Fruit fly (Drosophila melanogaster): ENCODE results near the gene CG10375.
A peak's percentile ranks its signal among the peaks of the same experiment; 100 is the strongest.

The CG10375 gene

DNA sequence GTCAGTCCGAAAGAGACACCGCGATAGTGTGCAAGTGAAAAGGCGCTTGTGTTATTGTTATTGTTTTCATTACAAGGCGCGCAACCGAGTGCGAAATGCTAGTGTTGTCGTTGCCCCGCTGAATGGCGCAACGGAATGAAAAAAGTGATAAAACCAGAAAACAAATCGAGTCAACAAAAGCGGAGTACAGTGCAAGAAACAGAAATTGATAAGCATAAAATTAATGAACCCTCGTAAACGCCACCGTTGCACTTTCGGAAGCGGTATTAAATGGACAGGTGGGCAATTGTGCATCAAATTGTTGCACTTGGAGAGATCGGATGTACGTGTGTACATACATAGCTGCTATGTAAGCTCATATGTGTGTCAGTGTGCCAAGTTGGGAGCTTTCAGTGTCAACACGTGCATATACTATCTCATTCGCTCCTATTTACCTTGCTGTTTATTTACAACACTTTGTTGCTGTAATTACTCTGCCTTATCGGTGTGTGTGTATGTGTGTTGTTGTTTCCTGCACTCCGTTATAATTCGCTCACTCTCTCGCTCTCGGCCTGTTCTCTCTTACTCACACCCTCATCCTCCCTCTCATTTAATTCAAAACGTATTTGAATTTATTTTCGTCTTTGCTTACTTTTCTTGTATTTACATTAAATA lies 44.0 kb upstream of the CG10375 start:
- peak; percentile 40 for TF ChIP-seq CG8301 (tag; optimal IDR thresholded peaks at IDR 0.05)
- peak; percentile 60 for TF ChIP-seq Ets98B (GFP tag; IDR thresholded peaks at IDR 0.05)
- TF ChIP-seq CG13204 (GFP tag; optimal IDR thresholded peaks at IDR 0.05) = no peak
- TF ChIP-seq gl (tag; optimal IDR thresholded peaks at IDR 0.05) = peak; percentile 79
- peak; percentile 42 for TF ChIP-seq CG8159 (tag; optimal IDR thresholded peaks at IDR 0.05)
- peak; percentile 23 for TF ChIP-seq CG15710 (tag; optimal IDR thresholded peaks at IDR 0.05)
- TF ChIP-seq Pif1A (GFP tag; optimal IDR thresholded peaks at IDR 0.05) = no peak
- TF ChIP-seq D1 (tag; optimal IDR thresholded peaks at IDR 0.05) = no peak
- TF ChIP-seq CG4496 (GFP tag; IDR thresholded peaks at IDR 0.05) = peak; percentile 55; the same call in 1 of the 3 replicates
- TF ChIP-seq rn (GFP tag; IDR thresholded peaks at IDR 0.05) = no peak
- peak; percentile 68 for TF ChIP-seq CG32121 (GFP tag; IDR thresholded peaks at IDR 0.05)
- TF ChIP-seq CG9948 (tag; optimal IDR thresholded peaks at IDR 0.05) = no peak
- peak; percentile 73 for TF ChIP-seq EcR (GFP tag; optimal IDR thresholded peaks at IDR 0.05)
- TF ChIP-seq CG34367 (tag; optimal IDR thresholded peaks at IDR 0.05) = peak; percentile 41
- TF ChIP-seq CG12605 (GFP tag; IDR thresholded peaks at IDR 0.05) = no peak; the same call in 1 of the 2 replicates
- peak; percentile 29 for TF ChIP-seq Pif1B (GFP tag; optimal IDR thresholded peaks at IDR 0.05)
- TF ChIP-seq Snoo (tag; optimal IDR thresholded peaks at IDR 0.05) = no peak
- TF ChIP-seq CG10348 (GFP tag; IDR thresholded peaks at IDR 0.05) = no peak
- peak; percentile 56 for TF ChIP-seq fd96Ca (GFP tag; IDR thresholded peaks at IDR 0.05)
- TF ChIP-seq CG14655 (GFP tag; optimal IDR thresholded peaks at IDR 0.05) = peak; percentile 40
- TF ChIP-seq CG17806 (tag; optimal IDR thresholded peaks at IDR 0.05) = peak; percentile 36

DNA sequence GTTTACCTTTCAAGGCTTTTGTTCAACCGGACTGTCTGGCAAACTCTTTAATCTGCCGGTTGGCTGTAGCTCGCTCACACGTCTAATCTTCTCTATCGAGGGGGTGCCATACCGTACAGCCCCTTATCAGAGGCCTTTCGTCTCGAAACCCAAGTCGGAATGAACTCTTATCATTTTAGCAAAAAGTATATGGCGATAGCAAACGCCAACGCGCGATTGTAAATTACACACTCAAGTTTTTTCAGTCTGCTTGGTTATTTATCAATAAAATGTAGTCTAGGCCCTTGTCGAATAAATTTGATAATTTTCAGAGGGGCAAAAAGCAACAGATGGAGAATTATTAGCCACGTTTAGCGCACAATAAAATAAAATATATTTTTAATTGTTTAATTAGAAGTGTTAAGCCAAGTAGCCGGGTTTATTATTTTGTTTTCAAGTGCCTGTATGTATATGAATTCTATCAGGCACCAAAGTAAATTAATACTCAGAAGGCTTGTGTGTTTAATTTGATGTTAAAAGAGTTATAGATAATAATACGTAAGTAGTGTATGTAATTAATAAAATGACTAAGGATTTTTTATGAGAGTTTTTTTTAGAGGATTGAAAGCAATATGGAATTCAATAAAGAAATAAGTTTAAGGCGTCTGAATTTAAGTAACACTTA lies 42.5 kb upstream of the CG10375 start:
- TF ChIP-seq D1 (tag; optimal IDR thresholded peaks at IDR 0.05) (no peak), EcR (GFP tag; optimal IDR thresholded peaks at IDR 0.05) (peak; percentile 61)

DNA sequence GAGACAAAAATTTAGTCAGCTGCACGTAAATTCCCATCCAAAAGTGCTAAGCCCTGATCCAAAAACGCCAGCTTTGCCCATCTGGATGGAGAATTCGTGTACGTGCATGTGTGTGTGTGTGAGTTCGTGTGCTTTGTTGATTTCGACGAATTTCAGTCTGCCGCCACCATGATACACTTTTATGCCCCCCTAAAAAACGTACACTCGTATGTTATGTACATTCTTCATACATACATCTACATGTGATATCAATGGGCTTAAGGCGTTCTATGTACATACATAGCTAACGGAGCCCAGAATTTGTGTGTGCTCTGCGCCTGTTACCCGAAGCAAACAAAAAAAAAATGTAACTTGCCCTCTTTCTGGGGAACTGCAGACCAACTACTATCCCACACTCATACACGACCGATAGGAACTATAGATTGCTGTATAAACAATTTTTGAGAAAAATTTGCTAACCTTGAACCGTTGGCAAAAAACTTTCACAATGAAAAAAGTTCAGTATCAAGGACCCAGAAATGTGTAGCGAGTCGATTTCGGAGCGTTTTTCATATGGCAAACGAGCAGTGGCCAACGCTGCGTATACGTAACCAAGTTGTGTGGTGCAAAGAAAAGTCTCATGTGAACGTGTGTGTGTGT lies 41.7 kb upstream of the CG10375 start:
- TF ChIP-seq CG9948 (tag; optimal IDR thresholded peaks at IDR 0.05) = no peak
- no peak for TF ChIP-seq CG13204 (GFP tag; optimal IDR thresholded peaks at IDR 0.05)
- TF ChIP-seq D1 (tag; optimal IDR thresholded peaks at IDR 0.05) = no peak
- TF ChIP-seq Snoo (tag; optimal IDR thresholded peaks at IDR 0.05) = no peak
- TF ChIP-seq CG4496 (GFP tag; IDR thresholded peaks at IDR 0.05) = no peak
- TF ChIP-seq rn (GFP tag; IDR thresholded peaks at IDR 0.05) = no peak

DNA sequence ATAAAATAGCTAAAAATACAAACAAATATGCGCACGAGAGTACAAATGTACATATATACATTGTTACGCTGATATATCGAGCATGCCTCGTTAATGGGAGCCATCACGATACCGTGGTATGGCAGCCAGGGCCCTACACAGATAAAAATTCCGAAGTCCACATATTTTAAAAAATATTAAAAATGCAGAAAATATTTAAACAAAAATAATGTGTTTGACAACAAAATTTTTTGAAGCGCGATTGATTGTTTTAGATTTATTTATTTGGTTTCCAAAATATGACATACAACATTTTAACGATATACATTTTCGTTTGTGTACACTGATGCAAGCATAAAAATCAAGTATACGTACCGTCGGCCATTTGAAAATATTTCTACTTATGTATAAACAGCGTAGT lies 40.8 kb upstream of the CG10375 start:
- TF ChIP-seq CG8159 (tag; optimal IDR thresholded peaks at IDR 0.05) (peak; percentile 69), CG34367 (tag; optimal IDR thresholded peaks at IDR 0.05) (peak; percentile 27), D1 (tag; optimal IDR thresholded peaks at IDR 0.05) (no peak), fd96Ca (GFP tag; IDR thresholded peaks at IDR 0.05) (0 out of 3 replicates have a peak, but pooled peaks have one; percentile 50), Pif1A (GFP tag; optimal IDR thresholded peaks at IDR 0.05) (peak; percentile 63), CG8301 (tag; optimal IDR thresholded peaks at IDR 0.05) (peak; percentile 70), CG15710 (tag; optimal IDR thresholded peaks at IDR 0.05) (peak; percentile 60), CG12605 (GFP tag; IDR thresholded peaks at IDR 0.05) (peak; percentile 67), CG10348 (GFP tag; IDR thresholded peaks at IDR 0.05) (no peak), CG4496 (GFP tag; IDR thresholded peaks at IDR 0.05) (peak; percentile 83), CG14655 (GFP tag; optimal IDR thresholded peaks at IDR 0.05) (peak; percentile 67), CG32121 (GFP tag; IDR thresholded peaks at IDR 0.05) (peak; percentile 84), EcR (GFP tag; optimal IDR thresholded peaks at IDR 0.05) (no peak), CG9948 (tag; optimal IDR thresholded peaks at IDR 0.05) (peak; percentile 63), Snoo (tag; optimal IDR thresholded peaks at IDR 0.05) (peak; percentile 40), CG13204 (GFP tag; optimal IDR thresholded peaks at IDR 0.05) (no peak), Pif1B (GFP tag; optimal IDR thresholded peaks at IDR 0.05) (peak; percentile 45), CG17806 (tag; optimal IDR thresholded peaks at IDR 0.05) (peak; percentile 34), rn (GFP tag; IDR thresholded peaks at IDR 0.05) (peak; percentile 33; the same call in 1 of the 2 replicates), Ets98B (GFP tag; IDR thresholded peaks at IDR 0.05) (peak; percentile 75), gl (tag; optimal IDR thresholded peaks at IDR 0.05) (no peak)

DNA sequence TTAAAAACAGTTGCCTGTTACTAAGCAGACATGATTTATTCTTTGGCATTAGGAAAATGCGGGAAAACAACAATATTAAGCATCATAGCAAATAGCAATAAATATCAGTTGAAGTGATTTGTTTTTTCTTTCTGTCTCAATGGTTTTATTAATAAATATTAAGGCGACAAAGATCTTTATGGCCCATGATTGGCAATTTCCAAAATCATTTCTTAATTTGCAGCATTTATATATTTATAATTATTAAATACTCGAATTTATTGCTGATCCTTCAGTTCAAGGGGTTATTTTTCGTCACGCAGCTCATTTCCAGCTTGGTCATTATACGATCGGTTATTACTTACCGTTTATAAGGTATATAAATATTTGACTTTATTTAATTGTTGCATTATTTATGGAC lies 39.9 kb upstream of the CG10375 start:
- TF ChIP-seq CG9948 (tag; optimal IDR thresholded peaks at IDR 0.05) (no peak), Snoo (tag; optimal IDR thresholded peaks at IDR 0.05) (no peak), CG14655 (GFP tag; optimal IDR thresholded peaks at IDR 0.05) (no peak), CG8159 (tag; optimal IDR thresholded peaks at IDR 0.05) (no peak), CG4496 (GFP tag; IDR thresholded peaks at IDR 0.05) (no peak), D1 (tag; optimal IDR thresholded peaks at IDR 0.05) (no peak), gl (tag; optimal IDR thresholded peaks at IDR 0.05) (no peak)

DNA sequence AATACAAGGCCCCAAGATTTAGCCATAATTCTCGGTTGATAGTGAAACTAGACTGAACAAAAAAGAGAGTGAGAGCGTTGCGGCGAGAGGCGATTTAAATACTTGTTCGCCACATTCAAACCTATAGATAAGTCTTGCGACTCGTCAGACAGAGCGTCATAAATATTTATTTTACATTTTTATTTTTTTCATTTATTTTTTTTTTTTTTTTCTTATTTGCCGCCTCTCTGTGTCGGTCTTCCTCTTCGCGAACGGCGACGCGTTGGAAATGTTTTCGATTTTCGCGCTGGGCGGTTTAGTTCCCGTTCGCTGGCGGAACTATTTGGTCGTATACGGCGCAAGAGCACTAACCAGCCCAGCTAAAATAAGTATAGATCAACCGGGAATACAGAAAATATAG lies 39.4 kb upstream of the CG10375 start:
- TF ChIP-seq CG14655 (GFP tag; optimal IDR thresholded peaks at IDR 0.05) (peak; percentile 23), CG8159 (tag; optimal IDR thresholded peaks at IDR 0.05) (peak; percentile 49), Pif1B (GFP tag; optimal IDR thresholded peaks at IDR 0.05) (peak; percentile 44), CG13204 (GFP tag; optimal IDR thresholded peaks at IDR 0.05) (peak; percentile 62), CG34367 (tag; optimal IDR thresholded peaks at IDR 0.05) (no peak), CG4496 (GFP tag; IDR thresholded peaks at IDR 0.05) (peak; percentile 76; the same call in 2 of the 3 replicates), CG15710 (tag; optimal IDR thresholded peaks at IDR 0.05) (peak; percentile 52), Ets98B (GFP tag; IDR thresholded peaks at IDR 0.05) (peak; percentile 71; the same call in 1 of the 2 replicates), EcR (GFP tag; optimal IDR thresholded peaks at IDR 0.05) (no peak), Pif1A (GFP tag; optimal IDR thresholded peaks at IDR 0.05) (peak; percentile 57), D1 (tag; optimal IDR thresholded peaks at IDR 0.05) (no peak), rn (GFP tag; IDR thresholded peaks at IDR 0.05) (no peak), CG10348 (GFP tag; IDR thresholded peaks at IDR 0.05) (no peak), CG12605 (GFP tag; IDR thresholded peaks at IDR 0.05) (peak; percentile 85), CG32121 (GFP tag; IDR thresholded peaks at IDR 0.05) (peak; percentile 28; the same call in 1 of the 2 replicates), CG17806 (tag; optimal IDR thresholded peaks at IDR 0.05) (no peak), CG8301 (tag; optimal IDR thresholded peaks at IDR 0.05) (no peak), CG9948 (tag; optimal IDR thresholded peaks at IDR 0.05) (peak; percentile 7), gl (tag; optimal IDR thresholded peaks at IDR 0.05) (peak; percentile 62), fd96Ca (GFP tag; IDR thresholded peaks at IDR 0.05) (0 out of 3 replicates have a peak, but pooled peaks have one; percentile 25), Snoo (tag; optimal IDR thresholded peaks at IDR 0.05) (no peak)
